Worm (Caenorhabditis elegans): Measurements from ENCODE around the gene mdmh-35.

mdmh-35 gene

DNA sequence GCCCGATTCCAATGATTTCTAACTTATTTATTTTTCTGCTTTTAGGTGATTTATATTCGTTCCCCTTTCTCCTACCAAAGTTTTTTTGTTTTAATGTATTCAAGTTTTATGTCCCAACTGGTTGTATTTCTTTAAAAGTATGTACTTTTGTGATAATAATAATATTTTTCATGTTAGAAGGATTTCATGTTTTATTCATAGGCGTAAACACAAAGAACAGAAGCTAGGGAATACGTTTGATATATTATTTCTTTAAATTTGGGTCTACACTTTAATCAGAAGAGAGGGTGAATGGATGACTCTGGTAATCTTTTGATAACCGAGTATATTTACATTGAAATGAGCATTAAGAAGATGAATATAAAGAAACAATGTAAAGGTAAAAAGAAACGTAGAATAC is 10.6 kb upstream of the mdmh-35 start:
- TF ChIP-seq C38D4.7 (GFP tag; optimal IDR thresholded peaks at IDR 0.05) (no peak), fax-1 (tag; optimal IDR thresholded peaks at IDR 0.05) (no peak), nhr-11 (tag; optimal IDR thresholded peaks at IDR 0.05) (peak; percentile 32), tbx-7 (tag; optimal IDR thresholded peaks at IDR 0.05) (no peak), pros-1 (tag; optimal IDR thresholded peaks at IDR 0.05) (no peak)

DNA sequence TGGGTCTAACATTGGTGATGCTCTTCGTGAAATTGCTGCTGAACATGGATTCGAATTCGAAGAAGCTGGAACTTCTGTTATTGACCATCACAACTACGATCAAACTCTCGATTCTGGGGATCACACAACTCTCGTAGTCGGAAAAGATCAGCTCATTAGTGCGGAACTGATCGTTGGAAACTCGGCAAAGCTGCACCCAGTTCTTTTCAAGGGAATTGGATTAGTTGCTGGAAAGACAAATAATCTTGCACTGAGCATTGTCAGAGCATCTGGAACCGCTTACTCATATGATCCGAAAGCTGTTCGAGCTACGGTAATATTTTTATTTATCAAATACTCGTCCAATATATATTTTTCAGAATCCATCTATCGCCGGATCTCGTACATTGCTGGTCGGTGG is 9.4 kb upstream of the mdmh-35 start:
- TF ChIP-seq ceh-24 (tag; optimal IDR thresholded peaks at IDR 0.05) (no peak), ceh-18 (tag; optimal IDR thresholded peaks at IDR 0.05) (no peak)

DNA sequence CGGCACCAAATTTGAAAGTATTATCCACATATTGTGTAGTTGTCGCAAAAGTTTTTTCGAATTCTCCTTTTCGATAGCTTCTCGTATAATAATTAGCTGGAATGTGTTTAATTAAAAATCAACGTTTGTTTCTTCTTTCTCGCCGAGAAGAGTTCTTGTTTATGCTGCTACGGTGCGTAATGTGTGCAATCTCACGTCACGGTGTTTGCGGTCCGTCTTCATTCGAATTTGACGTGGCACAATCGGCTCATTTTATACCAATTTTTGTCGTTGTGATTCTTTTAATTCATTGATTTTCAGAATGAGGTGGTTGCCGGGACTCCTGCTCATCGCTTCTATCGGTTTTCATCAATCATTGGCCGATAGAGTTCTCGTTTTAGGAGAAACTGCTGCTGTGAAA is 8.7 kb upstream of the mdmh-35 start, which contains the start of gene ostb-1:
TSS of gene ostb-1 (plus strand) at position 301 of the 400 bp plus-strand sequence.
- TF ChIP-seq sox-2 (GFP tag; IDR thresholded peaks at IDR 0.05): no peak
- peak; percentile 12 for TF ChIP-seq nfya-1 (tag; optimal IDR thresholded peaks at IDR 0.05)
- TF ChIP-seq pqm-1 (tag; optimal IDR thresholded peaks at IDR 0.05): no peak
- no peak for TF ChIP-seq ztf-16 (tag; optimal IDR thresholded peaks at IDR 0.05)
- no peak for TF ChIP-seq che-1 (tag; optimal IDR thresholded peaks at IDR 0.05)
- TF ChIP-seq elt-2 (tag; optimal IDR thresholded peaks at IDR 0.05): peak; percentile 15
- no peak for TF ChIP-seq nhr-11 (tag; optimal IDR thresholded peaks at IDR 0.05)
- TF ChIP-seq odd-2 (tag; optimal IDR thresholded peaks at IDR 0.05): no peak
- no peak for TF ChIP-seq nhr-232 (tag; optimal IDR thresholded peaks at IDR 0.05)

DNA sequence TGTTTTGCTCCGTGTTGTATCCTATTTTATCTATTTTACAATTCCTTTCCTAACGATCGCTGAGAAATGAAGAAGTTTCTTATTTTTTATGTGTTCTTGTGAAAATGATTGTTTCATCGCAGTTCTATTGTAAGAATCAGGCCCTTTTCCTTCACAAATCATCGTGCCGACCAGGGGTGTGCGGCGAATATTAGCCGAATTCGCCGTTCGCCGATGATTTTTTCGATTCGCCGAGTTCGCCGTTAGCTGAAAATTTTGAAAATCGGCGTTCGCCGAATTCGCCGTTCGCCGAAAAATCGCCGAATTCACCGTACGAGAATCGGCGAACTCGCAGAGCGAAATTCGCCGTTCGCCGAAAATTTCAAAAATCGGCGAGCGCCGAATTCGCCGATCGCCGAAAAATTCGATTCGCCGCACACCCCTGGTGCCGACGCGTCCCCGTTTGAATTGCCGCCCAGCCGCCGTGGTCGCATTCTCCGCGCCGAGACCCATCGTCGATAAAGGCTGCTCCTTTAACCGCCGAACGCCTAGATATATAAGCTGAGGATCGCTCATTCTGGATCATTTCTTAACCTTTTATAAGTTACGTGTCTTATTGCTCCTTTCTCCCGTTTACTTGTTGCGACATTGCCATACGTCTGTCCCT is 8.1 kb upstream of the mdmh-35 start:
- no peak for TF ChIP-seq nhr-232 (tag; optimal IDR thresholded peaks at IDR 0.05)
- TF ChIP-seq K09A11.1 (tag; optimal IDR thresholded peaks at IDR 0.05; ENCODE audit: insufficient read depth): peak; percentile 29

DNA sequence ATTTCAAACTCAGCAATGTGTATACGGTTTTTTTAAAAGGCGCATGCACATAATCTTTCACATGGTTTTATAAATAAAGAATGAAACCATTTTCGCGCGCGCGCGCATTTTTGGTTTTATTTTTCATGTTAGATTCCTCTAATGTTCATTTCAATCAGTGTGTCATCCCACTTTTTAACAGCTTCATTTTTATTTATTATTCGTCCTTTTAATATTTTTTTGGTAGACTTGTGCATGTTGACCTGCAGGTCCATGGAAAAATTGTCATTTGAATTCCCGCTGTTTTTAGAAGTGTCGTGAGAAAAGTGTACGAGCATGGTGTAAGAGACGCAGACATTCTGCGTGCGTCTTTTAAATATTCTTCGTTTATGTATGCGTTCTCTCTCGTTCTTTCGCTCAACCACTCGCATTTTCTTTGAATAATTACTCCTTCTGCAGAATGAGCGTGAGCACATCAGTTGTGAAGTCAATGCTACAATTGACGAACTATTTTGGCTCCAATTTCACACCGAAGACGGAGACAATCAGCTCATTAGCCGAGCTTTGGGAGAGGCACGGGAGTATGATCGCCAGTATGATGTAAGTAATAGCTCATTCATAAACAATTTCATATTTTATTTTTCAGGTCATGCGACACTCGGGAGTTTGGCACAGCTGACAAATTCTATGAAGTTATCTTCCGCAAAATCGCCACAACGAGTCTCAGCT is 4.9 kb upstream of the mdmh-35 start, which contains the start of gene lin-5:
TSS of gene lin-5 (plus strand) at position 354 of the 708 bp plus-strand sequence.
- TF ChIP-seq nfya-1 (tag; optimal IDR thresholded peaks at IDR 0.05) (peak; percentile 40), tbx-2 (tag; optimal IDR thresholded peaks at IDR 0.05) (peak; percentile 24), fax-1 (tag; optimal IDR thresholded peaks at IDR 0.05) (no peak), ceh-14 (tag; optimal IDR thresholded peaks at IDR 0.05) (no peak), pha-4 (tag; optimal IDR thresholded peaks at IDR 0.05) (no peak), unc-55 (GFP tag; optimal IDR thresholded peaks at IDR 0.05) (peak; percentile 30), sox-4 (tag; optimal IDR thresholded peaks at IDR 0.05) (no peak), lim-6 (tag; optimal IDR thresholded peaks at IDR 0.05) (no peak), ref-2 (tag; optimal IDR thresholded peaks at IDR 0.05) (peak; percentile 36), rnt-1 (tag; optimal IDR thresholded peaks at IDR 0.05) (no peak), ceh-34 (tag; optimal IDR thresholded peaks at IDR 0.05) (peak; percentile 36), ceh-31 (tag; optimal IDR thresholded peaks at IDR 0.05) (peak; percentile 68)

DNA sequence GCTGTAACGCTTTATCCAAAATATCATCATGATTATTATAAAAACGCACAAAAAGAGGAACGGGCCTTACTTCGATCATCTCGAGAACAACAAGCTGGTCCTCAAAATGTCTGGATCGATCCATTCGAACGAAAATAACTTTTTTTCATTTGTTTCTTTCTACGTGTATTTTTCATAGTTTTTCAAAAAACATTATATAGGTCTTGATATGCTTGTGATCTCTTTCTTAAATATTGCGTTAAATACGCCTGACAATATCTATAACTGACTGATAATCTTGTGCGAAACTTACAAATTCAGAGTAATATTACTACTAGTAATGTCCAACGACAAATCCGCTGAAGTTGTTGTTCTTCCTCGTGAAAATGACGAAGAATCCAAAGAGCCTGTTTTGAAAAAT is 2.6 kb upstream of the mdmh-35 start, which contains the start of gene sds-22:
TSS of gene sds-22 (plus strand) at position 301 of the 400 bp plus-strand sequence.
- TF ChIP-seq T23F11.4 (GFP tag; optimal IDR thresholded peaks at IDR 0.05): no peak
- TF ChIP-seq ceh-18 (tag; optimal IDR thresholded peaks at IDR 0.05): no peak
- TF ChIP-seq madf-2 (tag; optimal IDR thresholded peaks at IDR 0.05): no peak
- no peak for TF ChIP-seq pat-9 (tag; optimal IDR thresholded peaks at IDR 0.05)
- TF ChIP-seq dmd-4 (tag; optimal IDR thresholded peaks at IDR 0.05; ENCODE audit: borderline replicate concordance): no peak
- TF ChIP-seq fax-1 (tag; optimal IDR thresholded peaks at IDR 0.05): no peak
- no peak for TF ChIP-seq ceh-6 (GFP tag; optimal IDR thresholded peaks at IDR 0.05)
- TF ChIP-seq syd-9 (tag; optimal IDR thresholded peaks at IDR 0.05): no peak
- no peak for TF ChIP-seq K09A11.1 (tag; optimal IDR thresholded peaks at IDR 0.05; ENCODE audit: insufficient read depth)
- TF ChIP-seq Y22D7AL.16 (tag; optimal IDR thresholded peaks at IDR 0.05): no peak
- TF ChIP-seq ceh-9 (tag; optimal IDR thresholded peaks at IDR 0.05): no peak
- no peak for TF ChIP-seq pag-3 (tag; optimal IDR thresholded peaks at IDR 0.05; ENCODE audit: borderline replicate concordance)
- no peak for TF ChIP-seq hlh-30 (tag; optimal IDR thresholded peaks at IDR 0.05; ENCODE audit: insufficient read depth)
- TF ChIP-seq che-1 (tag; optimal IDR thresholded peaks at IDR 0.05): no peak

Measured in whole organism, late embryonic.